Worm (Caenorhabditis elegans): ENCODE results near the gene F57F4.1.

ce11 chrV:6389634-6390033 is 629 bp upstream of the F57F4.1 start, which contains the start of gene F57F4.2:
- TF ChIP-seq pes-1 (GFP tag; IDR thresholded peaks at IDR 0.05) (no peak), scrt-1 (GFP tag; IDR thresholded peaks at IDR 0.05) (no peak), F13C5.2 (tag; optimal IDR thresholded peaks at IDR 0.05) (no peak), aly-1 (tag; optimal IDR thresholded peaks at IDR 0.05) (no peak), ama-1 (optimal IDR thresholded peaks at IDR 0.05) (no peak), tra-4 (tag; optimal IDR thresholded peaks at IDR 0.05) (no peak), flt-1 (GFP tag; IDR thresholded peaks at IDR 0.05) (no peak)
